Worm (Caenorhabditis elegans) whole organism, mixed stage, embryonic: ENCODE results near the gene srh-27.

Source experiments
- lin-13 ChIP-seq: fragments of 150-350 bp; optimal IDR thresholded peaks from 2 replicates; lab custom pipeline; 2014; ENCODE audit warnings: missing biosample characterization, missing genetic modification characterization
- nhr-2 ChIP-seq: fragments of 150-350 bp; optimal IDR thresholded peaks from 2 replicates; lab custom pipeline; 2014; ENCODE audit warnings: missing biosample characterization, missing genetic modification characterization
- nhr-237 ChIP-seq: fragments of 150-350 bp; optimal IDR thresholded peaks from 2 replicates; lab custom pipeline; 2014; ENCODE audit warnings: missing biosample characterization, missing genetic modification characterization
- pha-4 ChIP-seq: fragments of 150-350 bp; optimal IDR thresholded peaks from 2 replicates; lab custom pipeline; 2018; ENCODE audit warnings: missing biosample characterization, missing genetic modification reagents, missing genetic modification characterization
- snpc-4 ChIP-seq: fragments of 150-350 bp; optimal IDR thresholded peaks from 2 replicates; lab custom pipeline; 2014; ENCODE audit warnings: missing biosample characterization, missing genetic modification characterization
- sptf-1 ChIP-seq: sonication (generic microtip); optimal IDR thresholded peaks from 2 replicates; lab custom pipeline; 2017; ENCODE audit warnings: mild to moderate bottlenecking, missing genetic modification characterization, moderate library complexity, missing compliant biosample characterization
- unc-39 ChIP-seq: fragments of 150-350 bp; optimal IDR thresholded peaks from 2 replicates; lab custom pipeline; 2014; ENCODE audit warnings: missing biosample characterization, missing genetic modification characterization
- unc-62 ChIP-seq: fragments of 150-350 bp; optimal IDR thresholded peaks from 2 replicates; lab custom pipeline; 2014; ENCODE audit warnings: missing biosample characterization, missing genetic modification reagents, missing genetic modification characterization
- zip-8 ChIP-seq: fragments of 150-350 bp; optimal IDR thresholded peaks from 2 replicates; lab custom pipeline; 2014; ENCODE audit warnings: missing biosample characterization, missing genetic modification characterization

- no peak for TF ChIP-seq sptf-1 (tag; lab: Kevin White, UChicago)
- TF ChIP-seq unc-39: no peak
- no peak for TF ChIP-seq zip-8 (tag; lab: Kevin White, UChicago)
- TF ChIP-seq pha-4 (tag; lab: Kevin White, UChicago): no peak
- TF ChIP-seq unc-62 (GFP tag; lab: Kevin White, UChicago): no peak
- TF ChIP-seq snpc-4 (tag; lab: Kevin White, UChicago): no peak
- TF ChIP-seq nhr-237 (tag; lab: Kevin White, UChicago): no peak
- no peak for TF ChIP-seq nhr-2
- TF ChIP-seq lin-13: no peak
Observed at ce11 chrII:12429743-12430142, 18.6 kb upstream of the srh-27 start, which contains the start of gene Y57A10C.8.
